Worm (Caenorhabditis elegans): ENCODE measurements around the gene lyst-1.

DNA sequence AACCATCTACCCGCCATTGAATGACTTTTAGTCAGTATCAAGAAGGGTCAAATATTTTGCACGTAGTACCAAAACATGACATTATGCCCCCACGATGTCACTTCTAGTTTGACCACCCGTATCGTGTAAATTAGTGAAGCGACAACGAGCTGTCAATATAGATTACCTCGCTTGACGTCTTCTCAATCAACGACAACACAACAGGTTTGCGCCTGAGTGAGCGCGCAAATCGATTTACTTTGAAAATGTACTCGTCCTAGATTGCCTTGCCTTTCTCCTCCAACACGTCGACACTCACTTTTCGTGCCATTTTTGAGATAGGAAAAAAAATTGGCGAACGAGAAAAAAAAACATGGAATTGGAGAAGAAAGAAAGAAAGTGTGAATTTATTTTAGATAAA lies 39.7 kb upstream of the lyst-1 start:
- peak in 1 of 2 experiments; percentile 52 for TF ChIP-seq lsy-2 (tag; optimal IDR thresholded peaks at IDR 0.05)
- peak; percentile 48 for TF ChIP-seq nhr-19 (GFP tag; conservative IDR thresholded peaks at IDR 0.05)
